Worm (Caenorhabditis elegans): ENCODE data around the gene C06A6.7.

- no peak for TF ChIP-seq fkh-3 (tag; optimal IDR thresholded peaks at IDR 0.05)
- no peak for TF ChIP-seq mcd-1 (GFP tag; IDR thresholded peaks at IDR 0.05)
- no peak for TF ChIP-seq ama-1 (optimal IDR thresholded peaks at IDR 0.05)
- TF ChIP-seq ama-1 (GFP tag; optimal IDR thresholded peaks at IDR 0.05): no peak
- no peak for TF ChIP-seq Y95B8A.8 (GFP tag; IDR thresholded peaks at IDR 0.05)
- no peak for TF ChIP-seq attf-6 (GFP tag; IDR thresholded peaks at IDR 0.05)
- no peak for TF ChIP-seq dpl-1 (GFP tag; optimal IDR thresholded peaks at IDR 0.05)
- no peak for TF ChIP-seq aptf-2 (GFP tag; conservative IDR thresholded peaks at IDR 0.05)
- no peak for TF ChIP-seq lin-35 (GFP tag; optimal IDR thresholded peaks at IDR 0.05)
- TF ChIP-seq C06A6.2 (GFP tag; conservative IDR thresholded peaks at IDR 0.05): no peak
- TF ChIP-seq bed-2 (GFP tag; IDR thresholded peaks at IDR 0.05): no peak
- TF ChIP-seq ets-4 (GFP tag; optimal IDR thresholded peaks at IDR 0.05): no peak
- TF ChIP-seq unc-130 (GFP tag; optimal IDR thresholded peaks at IDR 0.05): no peak
- TF ChIP-seq lsl-1 (GFP tag; optimal IDR thresholded peaks at IDR 0.05): no peak
Measured at ce11 chrIV:7877255-7877654, 38.9 kb upstream of the C06A6.7 start.
